Worm (Caenorhabditis elegans) whole organism, L4 larva: ENCODE data around the gene lgmn-1.

Experiments used
- ZK337.2 ChIP-seq: fragments of 200-800 bp; sonication (Bioruptor generic); IDR thresholded peaks from 2 replicates; pipeline ENCODE4 v1.3.6; 2022; ENCODE audit warnings: missing genetic modification reagents, missing genetic modification characterization, missing compliant biosample characterization
- aha-1 ChIP-seq: fragments of 150-350 bp; peaks from one replicate; lab custom pipeline; 2014; ENCODE audit warnings: missing biosample characterization, missing genetic modification characterization
- attf-4 ChIP-seq: sonication (generic microtip); optimal IDR thresholded peaks from 3 replicates; lab custom pipeline; 2017; ENCODE audit warnings: missing biosample characterization, missing genetic modification characterization
- ctbp-1 ChIP-seq: fragments of 200-800 bp; sonication (Bioruptor generic); IDR thresholded peaks from 2 replicates; pipeline ENCODE4 v1.3.6; 2022; ENCODE audit warnings: missing genetic modification reagents, missing genetic modification characterization, missing compliant biosample characterization
- daf-12 ChIP-seq: fragments of 150-350 bp; optimal IDR thresholded peaks from 2 replicates; lab custom pipeline; 2014; ENCODE audit warnings: missing biosample characterization, missing genetic modification reagents, missing genetic modification characterization
- daf-16 ChIP-seq, 3 experiments: sonication (generic microtip); optimal IDR thresholded peaks; 2 replicates each; lab custom pipeline; 2016 to 2017; ENCODE audit warnings: missing genetic modification characterization in 3 of 3, missing genetic modification reagents in 3 of 3, mild to moderate bottlenecking in 2 of 3, missing compliant biosample characterization in 2 of 3, missing biosample characterization in 1 of 3, moderate library complexity in 1 of 3
- daf-8 ChIP-seq: fragments of 200-800 bp; sonication (Bioruptor generic); IDR thresholded peaks from 2 replicates; pipeline ENCODE4 v1.3.6; 2022; ENCODE audit warnings: missing genetic modification characterization, missing compliant biosample characterization
- egl-27 ChIP-seq: sonication (generic microtip); optimal IDR thresholded peaks from 3 replicates; lab custom pipeline; 2017; ENCODE audit warnings: missing biosample characterization, missing genetic modification reagents, missing genetic modification characterization
- egl-43 ChIP-seq: fragments of 200-800 bp; sonication (Bioruptor generic); IDR thresholded peaks from 2 replicates; pipeline ENCODE4 v1.3.6; 2022; ENCODE audit warnings: missing genetic modification reagents, missing genetic modification characterization, missing compliant biosample characterization
- fkh-10 ChIP-seq: fragments of 150-350 bp; optimal IDR thresholded peaks from 2 replicates; lab custom pipeline; 2014; ENCODE audit warnings: missing biosample characterization, missing genetic modification reagents, missing genetic modification characterization
- fos-1 ChIP-seq: fragments of 150-350 bp; optimal IDR thresholded peaks from 2 replicates; lab custom pipeline; 2014; ENCODE audit warnings: missing biosample characterization, missing genetic modification characterization
- hif-1 ChIP-seq, 2 experiments: sonication (generic microtip); optimal IDR thresholded peaks; 2 replicates each; lab custom pipeline; 2016 to 2017; ENCODE audit warnings: missing compliant biosample characterization in 2 of 2, missing genetic modification characterization in 2 of 2, missing genetic modification reagents in 2 of 2, missing genotype in 2 of 2, mild to moderate bottlenecking in 1 of 2
- hlh-11 ChIP-seq: fragments of 200-800 bp; sonication (Bioruptor generic); optimal IDR thresholded peaks from 2 replicates; lab custom pipeline; 2018; ENCODE audit warnings: mild to moderate bottlenecking, missing genetic modification characterization, missing compliant biosample characterization
- hlh-30 ChIP-seq: sonication (generic microtip); optimal IDR thresholded peaks from 2 replicates; lab custom pipeline; 2017; ENCODE audit warnings: antibody characterized with exemption, mild to moderate bottlenecking, missing genetic modification characterization, missing compliant biosample characterization; ENCODE audit not compliant: insufficient read depth
- hmg-1.1 ChIP-seq: fragments of 200-800 bp; sonication (Bioruptor generic); IDR thresholded peaks from 2 replicates; pipeline ENCODE4 v1.3.6; 2022; ENCODE audit warnings: missing genetic modification reagents, missing genetic modification characterization, missing compliant biosample characterization
- lin-29 ChIP-seq: fragments of 200-800 bp; sonication (Bioruptor generic); IDR thresholded peaks from 2 replicates; pipeline ENCODE4 v1.3.6; 2022; ENCODE audit warnings: missing genetic modification reagents, missing genetic modification characterization, missing compliant biosample characterization
- lin-38 ChIP-seq: fragments of 200-800 bp; sonication (Bioruptor generic); IDR thresholded peaks from 2 replicates; pipeline ENCODE4 v1.3.6; 2022; ENCODE audit warnings: missing genetic modification reagents, missing genetic modification characterization, missing compliant biosample characterization
- lsy-2 ChIP-seq, 2 experiments: fragments of 150-350 bp in 1 of 2; sonication (generic microtip) in 1 of 2; optimal IDR thresholded peaks; 2 replicates each; lab custom pipeline; 2014 to 2017; ENCODE audit warnings: missing biosample characterization in 2 of 2, missing genetic modification characterization in 2 of 2
- madf-9 ChIP-seq: fragments of 200-800 bp; sonication (Bioruptor generic); conservative IDR thresholded peaks from 2 replicates; pipeline ENCODE4 v1.3.6; 2022; ENCODE audit warnings: missing genetic modification reagents, missing genetic modification characterization, missing compliant biosample characterization
- mdl-1 ChIP-seq, 2 experiments: fragments of 150-350 bp in 1 of 2; sonication (generic microtip) in 1 of 2; optimal IDR thresholded peaks; 2 replicates each; lab custom pipeline; 2014 to 2017; ENCODE audit warnings: missing biosample characterization in 2 of 2, missing genetic modification characterization in 2 of 2
- mep-1 ChIP-seq: fragments of 150-350 bp; sonication (generic microtip); optimal IDR thresholded peaks from 3 replicates; lab custom pipeline; 2014; ENCODE audit warnings: missing biosample characterization, missing genetic modification characterization
- mes-2 ChIP-seq: sonication (generic microtip); optimal IDR thresholded peaks from 2 replicates; lab custom pipeline; 2016; ENCODE audit warnings: missing genotype, mild to moderate bottlenecking, missing genetic modification characterization, missing compliant biosample characterization; ENCODE audit not compliant: poor library complexity, severe bottlenecking
- nhr-10 ChIP-seq: fragments of 150-350 bp; optimal IDR thresholded peaks from 2 replicates; lab custom pipeline; 2014; ENCODE audit warnings: missing biosample characterization, missing genetic modification characterization
- nhr-102 ChIP-seq: sonication (generic microtip); optimal IDR thresholded peaks from 2 replicates; lab custom pipeline; 2016; ENCODE audit warnings: mild to moderate bottlenecking, missing genetic modification characterization, moderate library complexity, missing compliant biosample characterization
- nhr-11 ChIP-seq: fragments of 150-350 bp; optimal IDR thresholded peaks from 2 replicates; lab custom pipeline; 2014; ENCODE audit warnings: missing biosample characterization, missing genetic modification characterization
- nhr-111 ChIP-seq: fragments of 200-800 bp; sonication (Bioruptor generic); optimal IDR thresholded peaks from 2 replicates; lab custom pipeline; 2018; ENCODE audit warnings: mild to moderate bottlenecking, missing genetic modification characterization, missing compliant biosample characterization
- nhr-28 ChIP-seq: fragments of 150-350 bp; optimal IDR thresholded peaks from 2 replicates; lab custom pipeline; 2014; ENCODE audit warnings: missing biosample characterization, missing genetic modification characterization
- nhr-41 ChIP-seq: fragments of 200-800 bp; sonication (Bioruptor generic); IDR thresholded peaks from 2 replicates; pipeline ENCODE4 v1.3.6; 2022; ENCODE audit warnings: missing genetic modification reagents, missing genetic modification characterization, missing compliant biosample characterization
- nhr-6 ChIP-seq: fragments of 150-350 bp; optimal IDR thresholded peaks from 2 replicates; lab custom pipeline; 2014; ENCODE audit warnings: missing biosample characterization, missing genetic modification characterization
- php-3 ChIP-seq: fragments of 200-800 bp; sonication (Bioruptor generic); IDR thresholded peaks from 2 replicates; pipeline ENCODE4 v1.3.6; 2022; ENCODE audit warnings: missing genetic modification reagents, missing genetic modification characterization, missing compliant biosample characterization
- rbr-2 ChIP-seq: sonication (generic microtip); optimal IDR thresholded peaks from 2 replicates; lab custom pipeline; 2016; ENCODE audit warnings: missing genotype, missing genetic modification characterization, missing compliant biosample characterization
- skn-1 ChIP-seq: fragments of 150-350 bp; optimal IDR thresholded peaks from 2 replicates; lab custom pipeline; 2014; ENCODE audit warnings: missing biosample characterization, missing genetic modification characterization
- spr-3 ChIP-seq: fragments of 200-800 bp; sonication (Bioruptor generic); optimal IDR thresholded peaks from 2 replicates; lab custom pipeline; 2018; ENCODE audit warnings: mild to moderate bottlenecking, missing genetic modification characterization, missing compliant biosample characterization
- tag-97 ChIP-seq: fragments of 200-800 bp; sonication (Bioruptor generic); IDR thresholded peaks from 2 replicates; pipeline ENCODE4 v1.3.6; 2022; ENCODE audit warnings: missing genetic modification characterization, missing compliant biosample characterization
- tra-1 ChIP-seq: fragments of 200-800 bp; sonication (Bioruptor generic); IDR thresholded peaks from 2 replicates; pipeline ENCODE4 v1.3.6; 2022; ENCODE audit warnings: missing genetic modification reagents, missing genetic modification characterization, missing compliant biosample characterization
- unc-39 ChIP-seq: sonication (generic microtip); optimal IDR thresholded peaks from 2 replicates; lab custom pipeline; 2017; ENCODE audit warnings: missing biosample characterization, missing genetic modification characterization
- unc-62 ChIP-seq, 3 experiments: fragments of 150-350 bp in 1 of 3; sonication (generic microtip); optimal IDR thresholded peaks in 2 of 3; peaks in 1 of 3; 1 replicate in 1 of 3; 2 replicates in 2 of 3; lab custom pipeline; 2014 to 2017; ENCODE audit warnings: missing biosample characterization in 3 of 3, missing genetic modification characterization in 3 of 3, missing genetic modification reagents in 3 of 3, missing genotype in 1 of 3
- zip-11 ChIP-seq: fragments of 200-800 bp; sonication (Bioruptor generic); IDR thresholded peaks from 2 replicates; pipeline ENCODE4 v1.3.6; 2022; ENCODE audit warnings: missing genetic modification characterization, missing compliant biosample characterization
- zip-2 ChIP-seq: fragments of 150-350 bp; optimal IDR thresholded peaks from 2 replicates; lab custom pipeline; 2014; ENCODE audit warnings: missing biosample characterization, missing genetic modification characterization

The lgmn-1 gene

DNA sequence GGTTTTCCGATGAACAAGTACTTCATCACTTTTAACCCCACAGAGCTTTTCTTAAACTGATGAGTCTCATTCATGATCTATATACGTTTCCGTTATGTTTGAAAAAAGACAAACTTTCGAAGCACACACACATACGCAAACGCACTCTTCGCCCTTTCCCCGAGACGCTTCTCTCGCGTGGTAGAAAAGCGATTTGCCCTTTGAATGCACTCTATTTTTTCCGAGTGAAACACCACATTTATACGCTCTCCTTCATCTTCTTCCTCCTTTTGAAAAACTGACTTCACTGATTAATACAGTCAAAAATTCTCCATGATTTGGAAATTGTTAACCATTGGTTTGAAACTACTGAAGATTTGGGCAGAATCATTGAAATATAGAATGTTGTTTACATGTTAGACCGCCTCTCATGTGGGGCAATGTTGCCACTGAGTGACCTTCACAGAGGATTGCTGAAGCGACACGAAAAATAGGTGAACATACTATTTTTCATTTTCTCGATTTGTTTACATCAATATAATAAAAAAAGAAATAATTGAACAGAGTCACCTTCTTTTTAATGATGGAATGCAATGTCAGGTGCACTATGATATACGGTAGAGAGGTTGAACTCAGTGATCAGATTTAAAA lies 23.7 kb downstream of the lgmn-1 start:
- peak; percentile 11 for TF ChIP-seq nhr-28
- TF ChIP-seq nhr-41: no peak
- TF ChIP-seq fkh-10 (GFP tag; lab: Kevin White, UChicago): no peak
- peak in 1 of 2 experiments; percentile 94 for TF ChIP-seq unc-62 (GFP tag; optimal IDR thresholded peaks at IDR 0.05 in 1 of 2; lab: Kevin White, UChicago)
- TF ChIP-seq unc-62 (tag; optimal IDR thresholded peaks at IDR 0.05; lab: Kevin White, UChicago): no peak
- TF ChIP-seq daf-12 (tag; lab: Kevin White, UChicago): no peak
- no peak for TF ChIP-seq spr-3 (GFP tag; lab: Kevin White, UChicago)
- no peak for TF ChIP-seq daf-16 (GFP tag; optimal IDR thresholded peaks at IDR 0.05; lab: Kevin White, UChicago)
- TF ChIP-seq daf-16 (tag; optimal IDR thresholded peaks at IDR 0.05; lab: Kevin White, UChicago): peak; percentile 70
- TF ChIP-seq daf-8 (GFP tag; lab: Robert Waterston, UW): no peak
- TF ChIP-seq attf-4 (tag; lab: Kevin White, UChicago): no peak
- no peak for TF ChIP-seq egl-43 (GFP tag; lab: Robert Waterston, UW)
- no peak for TF ChIP-seq rbr-2 (tag; lab: Kevin White, UChicago)

DNA sequence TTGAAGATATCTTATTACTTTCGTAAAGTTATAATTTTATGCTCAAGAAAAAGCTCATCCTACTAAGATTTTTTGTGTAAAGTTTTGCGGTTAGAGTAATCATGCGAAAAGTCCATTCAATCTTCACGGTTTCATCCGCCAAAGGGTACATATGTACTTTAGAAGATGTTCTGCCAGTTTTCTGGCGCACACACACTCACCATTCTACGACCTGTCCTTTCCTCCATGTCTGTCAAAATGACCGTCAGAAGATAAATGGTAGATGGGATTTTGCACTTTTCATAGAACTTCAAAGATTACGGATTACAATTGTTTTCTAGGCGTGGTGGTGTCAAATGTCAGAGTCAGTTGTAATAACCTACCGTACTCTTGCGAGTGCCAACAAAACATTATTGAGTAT lies 24.6 kb downstream of the lgmn-1 start:
- no peak for TF ChIP-seq hmg-1.1
- no peak for TF ChIP-seq fos-1 (tag; lab: Kevin White, UChicago)
- TF ChIP-seq nhr-28: peak; percentile 27
- no peak for TF ChIP-seq zip-2

DNA sequence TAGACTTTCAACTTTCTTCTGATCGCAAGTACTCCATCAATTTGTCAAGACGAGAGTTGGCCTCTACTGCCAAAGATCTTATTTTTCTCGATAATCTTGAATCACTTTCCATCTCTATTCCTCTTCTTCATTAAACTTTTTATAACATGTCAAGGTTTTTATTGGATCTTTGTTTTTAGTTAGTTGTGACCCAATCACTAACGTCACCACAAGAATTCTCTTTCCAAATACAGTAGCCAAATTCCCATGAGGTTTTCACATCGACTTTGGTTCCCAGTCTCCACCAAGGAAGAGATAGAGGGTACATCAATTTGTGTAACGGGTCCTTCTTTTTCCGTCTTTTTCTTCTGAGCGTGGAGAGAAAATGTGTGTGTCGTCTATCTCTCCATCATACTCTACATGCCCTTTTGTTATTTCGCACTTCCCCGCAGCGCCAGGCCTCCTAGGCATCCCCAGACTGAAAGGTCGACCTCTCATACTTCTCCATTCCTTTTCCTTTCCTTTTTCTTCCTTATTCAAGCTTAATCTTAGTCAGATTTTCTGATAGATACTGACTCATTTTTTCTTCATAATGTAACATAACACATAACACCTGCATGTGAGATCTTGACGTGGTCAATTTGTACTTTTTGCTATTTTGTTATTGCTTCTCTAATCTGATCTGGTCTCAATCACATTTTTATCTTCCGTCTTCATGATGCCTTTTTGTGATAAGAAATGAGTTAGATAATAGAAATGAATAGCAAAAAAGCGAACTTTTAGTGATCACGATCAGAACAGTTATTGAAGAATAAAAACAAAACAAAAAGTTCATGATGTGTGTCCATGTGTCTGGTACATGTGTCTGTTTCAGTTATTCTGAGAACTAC lies 26.4 kb downstream of the lgmn-1 start:
- TF ChIP-seq tag-97 (GFP tag; lab: Robert Waterston, UW): no peak
- TF ChIP-seq egl-27: no peak
- no peak for TF ChIP-seq php-3 (GFP tag; lab: Robert Waterston, UW)
- no peak for TF ChIP-seq skn-1 (tag; lab: Kevin White, UChicago)
- peak; percentile 8 for TF ChIP-seq mes-2 (tag; lab: Kevin White, UChicago)
- TF ChIP-seq madf-9 (GFP tag; lab: Robert Waterston, UW): no peak
- TF ChIP-seq mdl-1 (tag; optimal IDR thresholded peaks at IDR 0.05; lab: Kevin White, UChicago): no peak
- TF ChIP-seq egl-43 (GFP tag; lab: Robert Waterston, UW): no peak
- TF ChIP-seq lsy-2 (tag; optimal IDR thresholded peaks at IDR 0.05; lab: Kevin White, UChicago): peak; percentile 26 to 50
- TF ChIP-seq fos-1 (tag; lab: Kevin White, UChicago): no peak
- TF ChIP-seq hlh-11 (tag; lab: Kevin White, UChicago): peak; percentile 1
- peak; percentile 53 for TF ChIP-seq mep-1 (tag; lab: Kevin White, UChicago)
- no peak for TF ChIP-seq unc-39 (tag; lab: Kevin White, UChicago)
- no peak for TF ChIP-seq zip-2
- TF ChIP-seq ctbp-1: no peak
- no peak for TF ChIP-seq hif-1 (tag; optimal IDR thresholded peaks at IDR 0.05; lab: Kevin White, UChicago)
- TF ChIP-seq daf-16 (GFP tag; optimal IDR thresholded peaks at IDR 0.05; lab: Kevin White, UChicago): no peak
- TF ChIP-seq daf-16 (tag; optimal IDR thresholded peaks at IDR 0.05; lab: Kevin White, UChicago): peak; percentile 22
- no peak for TF ChIP-seq ZK337.2 (GFP tag; lab: Robert Waterston, UW)
- TF ChIP-seq nhr-41: no peak
- TF ChIP-seq lin-38 (GFP tag; lab: Robert Waterston, UW): no peak
- peak; percentile 23 for TF ChIP-seq nhr-6
- no peak for TF ChIP-seq nhr-102
- TF ChIP-seq hmg-1.1: peak; percentile 59; the same call in 1 of the 2 replicates
- TF ChIP-seq daf-8 (GFP tag; lab: Robert Waterston, UW): no peak
- no peak for TF ChIP-seq nhr-10 (tag; lab: Kevin White, UChicago)
- TF ChIP-seq lin-29 (GFP tag; lab: Robert Waterston, UW): no peak
- TF ChIP-seq zip-11: no peak
- TF ChIP-seq nhr-111 (GFP tag; lab: Kevin White, UChicago): no peak
- TF ChIP-seq hlh-30 (tag; lab: Kevin White, UChicago): peak; percentile 20
- TF ChIP-seq tra-1 (GFP tag; lab: Robert Waterston, UW): no peak
- TF ChIP-seq aha-1 (tag; lab: Kevin White, UChicago): peak; percentile 94
- no peak for TF ChIP-seq nhr-11
